Fruit fly (Drosophila melanogaster) whole organism, prepupa: ENCODE data around the gene ATPsynD.
A peak's percentile ranks its signal among the peaks of the same experiment; 100 is the strongest.

Experiments used
- Blimp-1 ChIP-seq: fragments of 200-800 bp; sonication (Bioruptor generic); optimal IDR thresholded peaks from 3 replicates; lab custom pipeline; 2017; ENCODE audit warnings: missing biosample characterization, missing genetic modification characterization, mild to moderate bottlenecking, moderate library complexity, missing genetic modification reagents
- CG10669 ChIP-seq: fragments of 200-800 bp; sonication (Bioruptor generic); optimal IDR thresholded peaks from 3 replicates; lab custom pipeline; 2018; ENCODE audit warnings: missing biosample characterization, mild to moderate bottlenecking, missing genetic modification characterization, moderate library complexity
- CG11294 ChIP-seq: fragments of 200-800 bp; sonication (Bioruptor generic); IDR thresholded peaks from 2 replicates; pipeline ENCODE4 v1.3.6; 2022; ENCODE audit warnings: missing biosample characterization, missing genetic modification characterization
- CG11762 ChIP-seq: fragments of 200-800 bp; sonication (Bioruptor generic); optimal IDR thresholded peaks from 3 replicates; lab custom pipeline; 2016; ENCODE audit warnings: missing biosample characterization, missing genetic modification characterization; ENCODE audit not compliant: insufficient read depth
- CG11902 ChIP-seq: fragments of 200-800 bp; sonication (Bioruptor generic); optimal IDR thresholded peaks from 3 replicates; lab custom pipeline; 2016; ENCODE audit warnings: missing biosample characterization, missing genetic modification characterization
- CG15336 ChIP-seq: fragments of 200-800 bp; sonication (Bioruptor generic); IDR thresholded peaks from 2 replicates; pipeline ENCODE4 v1.3.6; 2022; ENCODE audit warnings: missing biosample characterization, missing genetic modification characterization
- CG1621 ChIP-seq: fragments of 200-800 bp; sonication (Bioruptor generic); optimal IDR thresholded peaks from 3 replicates; lab custom pipeline; 2018; ENCODE audit warnings: missing biosample characterization, mild to moderate bottlenecking, missing genetic modification characterization
- CG16779 ChIP-seq: fragments of 200-800 bp; sonication (Bioruptor generic); optimal IDR thresholded peaks from 3 replicates; lab custom pipeline; 2017; ENCODE audit warnings: missing biosample characterization, mild to moderate bottlenecking, missing genetic modification characterization
- CG31627 ChIP-seq: fragments of 200-800 bp; sonication (Bioruptor generic); optimal IDR thresholded peaks from 3 replicates; lab custom pipeline; 2016; ENCODE audit warnings: missing biosample characterization, missing genetic modification characterization
- CG32006 ChIP-seq: fragments of 200-800 bp; sonication (Bioruptor generic); optimal IDR thresholded peaks from 3 replicates; lab custom pipeline; 2017; ENCODE audit warnings: missing biosample characterization, mild to moderate bottlenecking, missing genetic modification characterization
- CG34406 ChIP-seq: fragments of 200-800 bp; sonication (Bioruptor generic); optimal IDR thresholded peaks from 3 replicates; lab custom pipeline; 2016; ENCODE audit warnings: missing biosample characterization, missing genetic modification characterization
- CG4318 ChIP-seq: fragments of 200-800 bp; sonication (Bioruptor generic); optimal IDR thresholded peaks from 3 replicates; lab custom pipeline; 2017; ENCODE audit warnings: missing biosample characterization, mild to moderate bottlenecking, missing genetic modification characterization
- CG6163 ChIP-seq: fragments of 200-800 bp; sonication (Bioruptor generic); IDR thresholded peaks from 3 replicates; pipeline ENCODE4 v1.3.6; 2022; ENCODE audit warnings: missing biosample characterization, missing genetic modification characterization
- CG6276 ChIP-seq: fragments of 200-800 bp; sonication (Bioruptor generic); optimal IDR thresholded peaks from 2 replicates; lab custom pipeline; 2017; ENCODE audit warnings: missing biosample characterization, mild to moderate bottlenecking, missing genetic modification characterization
- CG6792 ChIP-seq: fragments of 200-800 bp; sonication (Bioruptor generic); optimal IDR thresholded peaks from 3 replicates; lab custom pipeline; 2016; ENCODE audit warnings: missing biosample characterization, missing genetic modification characterization
- CG6808 ChIP-seq: fragments of 200-800 bp; sonication (Bioruptor generic); optimal IDR thresholded peaks from 3 replicates; lab custom pipeline; 2017; ENCODE audit warnings: missing biosample characterization, missing genetic modification characterization, mild to moderate bottlenecking, moderate library complexity, missing genetic modification reagents
- CG6854 ChIP-seq: fragments of 200-800 bp; sonication (Bioruptor generic); optimal IDR thresholded peaks from 2 replicates; lab custom pipeline; 2017; ENCODE audit warnings: missing biosample characterization, mild to moderate bottlenecking, missing genetic modification characterization
- CG7368 ChIP-seq: fragments of 200-800 bp; sonication (Bioruptor generic); optimal IDR thresholded peaks from 3 replicates; lab custom pipeline; 2016; ENCODE audit warnings: missing biosample characterization, missing genetic modification characterization
- CG8119 ChIP-seq: fragments of 200-800 bp; sonication (Bioruptor generic); IDR thresholded peaks from 3 replicates; pipeline ENCODE4 v1.3.6; 2022; ENCODE audit warnings: missing biosample characterization, missing genetic modification characterization
- CG8319 ChIP-seq: fragments of 200-800 bp; sonication (Bioruptor generic); optimal IDR thresholded peaks from 3 replicates; lab custom pipeline; 2016; ENCODE audit warnings: missing biosample characterization, missing genetic modification characterization
- CG8632 ChIP-seq: fragments of 200-800 bp; sonication (Bioruptor generic); optimal IDR thresholded peaks from 3 replicates; lab custom pipeline; 2016; ENCODE audit warnings: missing biosample characterization, missing genetic modification characterization
- Eip75B ChIP-seq: fragments of 200-800 bp; sonication (Bioruptor generic); optimal IDR thresholded peaks from 3 replicates; lab custom pipeline; 2016; ENCODE audit warnings: missing biosample characterization, missing genetic modification characterization
- Eip78C ChIP-seq: fragments of 200-800 bp; sonication (Bioruptor generic); peaks from one replicate; lab custom pipeline; 2016; ENCODE audit warnings: missing biosample characterization, missing genetic modification characterization
- Ets21C ChIP-seq: fragments of 200-800 bp; sonication (Bioruptor generic); optimal IDR thresholded peaks from 3 replicates; lab custom pipeline; 2016; ENCODE audit warnings: missing biosample characterization, missing genetic modification characterization
- Ets96B ChIP-seq: fragments of 200-800 bp; optimal IDR thresholded peaks from 2 replicates; lab custom pipeline; 2019; ENCODE audit warnings: missing biosample characterization, mild to moderate bottlenecking, missing genetic modification characterization, moderate library complexity
- Gug ChIP-seq: fragments of 200-800 bp; sonication (Bioruptor generic); IDR thresholded peaks from 2 replicates; pipeline ENCODE4 v1.3.6; 2022; ENCODE audit warnings: missing biosample characterization, missing genetic modification characterization
- Hr38 ChIP-seq: sonication (Bioruptor generic); optimal IDR thresholded peaks from 2 replicates; lab custom pipeline; 2016; ENCODE audit warnings: missing biosample characterization, missing genetic modification characterization
- Hr39 ChIP-seq: fragments of 200-800 bp; sonication (Bioruptor generic); optimal IDR thresholded peaks from 2 replicates; lab custom pipeline; 2016; ENCODE audit warnings: missing biosample characterization, missing genetic modification characterization
- Hr4 ChIP-seq: fragments of 200-800 bp; sonication (Bioruptor generic); optimal IDR thresholded peaks from 3 replicates; lab custom pipeline; 2016; ENCODE audit warnings: missing biosample characterization, missing genetic modification characterization
- OdsH ChIP-seq: fragments of 200-800 bp; sonication (Bioruptor generic); optimal IDR thresholded peaks from 3 replicates; lab custom pipeline; 2016; ENCODE audit warnings: missing biosample characterization, missing genetic modification characterization
- Smox ChIP-seq: fragments of 200-800 bp; sonication (Bioruptor generic); optimal IDR thresholded peaks from 3 replicates; lab custom pipeline; 2016; ENCODE audit warnings: missing biosample characterization, missing genetic modification characterization
- Sox14 ChIP-seq: fragments of 200-800 bp; sonication (Bioruptor generic); optimal IDR thresholded peaks from 3 replicates; lab custom pipeline; 2016; ENCODE audit warnings: missing biosample characterization, missing genetic modification characterization
- Sox15 ChIP-seq: fragments of 200-800 bp; sonication (Bioruptor generic); optimal IDR thresholded peaks from 3 replicates; lab custom pipeline; 2016; ENCODE audit warnings: missing biosample characterization, missing genetic modification characterization
- achi ChIP-seq: fragments of 200-800 bp; sonication (Bioruptor generic); optimal IDR thresholded peaks from 3 replicates; lab custom pipeline; 2016; ENCODE audit warnings: missing biosample characterization, missing genetic modification characterization
- acj6 ChIP-seq: fragments of 200-800 bp; sonication (Bioruptor generic); optimal IDR thresholded peaks from 3 replicates; lab custom pipeline; 2016; ENCODE audit warnings: missing biosample characterization, missing genetic modification characterization
- cyc ChIP-seq: fragments of 200-800 bp; sonication (Bioruptor generic); optimal IDR thresholded peaks from 3 replicates; lab custom pipeline; 2016; ENCODE audit warnings: missing biosample characterization, missing genetic modification characterization
- dsx ChIP-seq: fragments of 200-800 bp; optimal IDR thresholded peaks from 3 replicates; lab custom pipeline; 2019; ENCODE audit warnings: missing biosample characterization, mild to moderate bottlenecking, missing genetic modification characterization, moderate library complexity; ENCODE audit not compliant: poor library complexity, severe bottlenecking
- eg ChIP-seq: fragments of 200-800 bp; sonication (Bioruptor generic); IDR thresholded peaks from 3 replicates; pipeline ENCODE4 v1.3.6; 2022; ENCODE audit warnings: missing biosample characterization, missing genetic modification characterization
- esn ChIP-seq: fragments of 200-800 bp; sonication (Bioruptor generic); optimal IDR thresholded peaks from 2 replicates; lab custom pipeline; 2016; ENCODE audit warnings: missing biosample characterization, mild to moderate bottlenecking, missing genetic modification characterization, moderate library complexity
- fd59A ChIP-seq: fragments of 200-800 bp; sonication (Bioruptor generic); optimal IDR thresholded peaks from 2 replicates; lab custom pipeline; 2017; ENCODE audit warnings: missing biosample characterization, mild to moderate bottlenecking, missing genetic modification characterization, missing genetic modification reagents
- fkh ChIP-seq: fragments of 200-800 bp; sonication (Bioruptor generic); optimal IDR thresholded peaks from 3 replicates; lab custom pipeline; 2017; ENCODE audit warnings: missing biosample characterization, mild to moderate bottlenecking, missing genetic modification characterization, moderate library complexity
- salr ChIP-seq, 2 experiments: fragments of 200-800 bp; sonication (Bioruptor generic); optimal IDR thresholded peaks; 3 replicates each; lab custom pipeline; 2016 to 2018; ENCODE audit warnings: missing biosample characterization in 2 of 2, missing genetic modification characterization in 2 of 2, mild to moderate bottlenecking in 1 of 2
- ss ChIP-seq, 2 experiments: fragments of 200-800 bp; sonication (Bioruptor generic); optimal IDR thresholded peaks; 2 replicates in 1 of 2; 3 replicates in 1 of 2; lab custom pipeline; 2017 to 2018; ENCODE audit warnings: mild to moderate bottlenecking in 2 of 2, missing biosample characterization in 2 of 2, missing genetic modification characterization in 2 of 2, moderate library complexity in 1 of 2
- topi ChIP-seq: fragments of 200-800 bp; sonication (Bioruptor generic); optimal IDR thresholded peaks from 3 replicates; lab custom pipeline; 2016; ENCODE audit warnings: missing biosample characterization, missing genetic modification characterization
- vri ChIP-seq: fragments of 200-800 bp; sonication (Bioruptor generic); optimal IDR thresholded peaks from 3 replicates; lab custom pipeline; 2016; ENCODE audit warnings: missing biosample characterization, mild to moderate bottlenecking, missing genetic modification characterization

Gene ATPsynD

DNA sequence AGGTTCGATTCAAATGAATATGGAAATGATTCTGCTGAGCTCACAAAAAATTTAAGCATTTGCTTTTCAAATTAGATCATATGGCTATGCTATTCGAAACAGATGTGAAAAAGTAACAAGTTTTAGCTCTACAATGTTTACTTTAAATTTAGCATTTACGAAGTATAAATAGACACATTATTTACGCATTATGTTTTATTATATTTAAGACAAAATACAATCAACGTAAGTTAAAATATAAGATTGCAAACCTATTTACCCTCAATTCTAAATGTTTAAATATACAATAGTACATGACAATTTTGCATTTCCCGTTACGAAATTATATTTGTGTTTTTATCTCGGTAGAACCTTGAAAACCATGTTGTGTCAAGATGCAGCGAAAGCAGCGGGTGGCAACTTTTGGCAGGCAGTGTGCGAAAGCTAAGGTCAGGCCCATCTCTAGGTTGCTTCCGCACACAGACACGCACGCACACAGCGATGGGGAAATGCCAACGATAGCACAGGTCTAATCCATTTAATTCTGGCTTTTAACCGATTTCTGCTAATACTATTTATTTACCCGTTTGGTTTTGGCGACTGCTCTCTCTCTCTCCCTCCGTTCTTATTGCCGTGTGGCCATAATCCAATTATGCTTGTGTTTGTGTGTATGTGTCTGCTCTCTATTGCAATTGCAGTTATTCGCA is 1.5 kb upstream of the ATPsynD start (continued):
- no peak for TF ChIP-seq CG11902 (GFP tag; lab: Kevin White, UChicago)
- no peak for TF ChIP-seq CG11294 (GFP tag; lab: Robert Waterston, UW)
- TF ChIP-seq CG10669 (GFP tag; lab: Kevin White, UChicago), result peak; percentile 10
- peak; percentile 28 for TF ChIP-seq cyc (GFP tag; lab: Kevin White, UChicago)
- TF ChIP-seq Eip75B (GFP tag; lab: Kevin White, UChicago), result peak; percentile 28
- no peak for TF ChIP-seq CG7368 (GFP tag; lab: Kevin White, UChicago)
- TF ChIP-seq CG6276, result no peak
- TF ChIP-seq topi (GFP tag; lab: Kevin White, UChicago), result peak; percentile 12
- peak; percentile 53 for TF ChIP-seq CG32006 (GFP tag; lab: Kevin White, UChicago)
- TF ChIP-seq CG6854, result no peak
- TF ChIP-seq dsx (GFP tag; lab: Kevin White, UChicago), result no peak
- no peak for TF ChIP-seq vri (GFP tag; lab: Kevin White, UChicago)
- TF ChIP-seq Sox15, result no peak
- no peak for TF ChIP-seq achi (GFP tag; lab: Kevin White, UChicago)
- TF ChIP-seq Hr39 (GFP tag; lab: Kevin White, UChicago), result peak; percentile 40
- peak; percentile 28 for TF ChIP-seq esn (GFP tag; lab: Kevin White, UChicago)
- no peak for TF ChIP-seq Gug (GFP tag; lab: Robert Waterston, UW)
- peak; percentile 21 for TF ChIP-seq Sox14 (GFP tag; lab: Kevin White, UChicago)
- no peak for TF ChIP-seq Hr38 (GFP tag; lab: Kevin White, UChicago)
- no peak for TF ChIP-seq CG4318
- TF ChIP-seq Ets21C (GFP tag; lab: Kevin White, UChicago), result no peak
- no peak for TF ChIP-seq CG11762 (GFP tag; lab: Kevin White, UChicago)
- no peak for TF ChIP-seq CG6792 (GFP tag; lab: Kevin White, UChicago)
- peak; percentile 20 for TF ChIP-seq acj6 (GFP tag; lab: Kevin White, UChicago)
- no peak for TF ChIP-seq CG16779 (tag; lab: Kevin White, UChicago)
- no peak for TF ChIP-seq CG8119 (GFP tag; lab: Robert Waterston, UW)

DNA sequence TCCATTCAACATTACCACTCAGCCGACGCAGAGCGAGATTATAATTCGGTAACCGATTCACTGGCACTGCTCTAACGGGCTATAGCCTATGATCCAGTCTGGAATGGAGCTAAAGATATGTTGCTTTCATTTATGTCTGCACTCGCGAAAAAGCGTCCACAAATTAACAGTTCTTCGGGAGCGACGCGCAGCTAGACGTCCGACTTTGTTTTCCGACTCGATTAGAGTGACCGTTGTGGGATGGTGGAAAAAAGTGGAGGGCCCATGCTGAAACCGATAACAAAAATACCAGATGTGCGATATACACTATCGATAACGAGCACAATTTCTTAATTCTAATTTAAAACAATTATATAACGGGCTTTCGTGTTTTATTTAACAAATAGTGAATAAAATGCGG is 761 bp upstream of the ATPsynD start, which contains the start of gene cdi:
Gene cdi, minus strand, starts transcription at position 232 of the 400 bp plus-strand sequence.
- TF ChIP-seq salr (GFP tag; optimal IDR thresholded peaks at IDR 0.05; lab: Kevin White, UChicago), result no peak
- no peak for TF ChIP-seq CG31627 (GFP tag; lab: Kevin White, UChicago)
- no peak for TF ChIP-seq CG6276
- peak; percentile 49; the same call in 2 of the 3 replicates for TF ChIP-seq CG6163 (GFP tag; lab: Robert Waterston, UW)
- TF ChIP-seq CG10669 (GFP tag; lab: Kevin White, UChicago), result no peak
- TF ChIP-seq CG11762 (GFP tag; lab: Kevin White, UChicago), result no peak
- no peak for TF ChIP-seq OdsH (GFP tag; lab: Kevin White, UChicago)
- 0 out of 3 replicates have a peak, but pooled peaks have one; percentile 24 for TF ChIP-seq CG8119 (GFP tag; lab: Robert Waterston, UW)
- TF ChIP-seq Smox, result no peak
- no peak for TF ChIP-seq CG1621 (tag; lab: Kevin White, UChicago)
- no peak for TF ChIP-seq CG6792 (GFP tag; lab: Kevin White, UChicago)
- no peak for TF ChIP-seq CG8319 (GFP tag; lab: Kevin White, UChicago)
- no peak for TF ChIP-seq Ets21C (GFP tag; lab: Kevin White, UChicago)
- TF ChIP-seq CG34406 (GFP tag; lab: Kevin White, UChicago), result no peak
- TF ChIP-seq eg (GFP tag; lab: Robert Waterston, UW), result 0 out of 3 replicates have a peak, but pooled peaks have one; percentile 11
- TF ChIP-seq Hr4 (GFP tag; lab: Kevin White, UChicago), result no peak
- TF ChIP-seq ss (GFP tag; optimal IDR thresholded peaks at IDR 0.05; lab: Kevin White, UChicago), result peak in 1 of 2 experiments; percentile 5
- peak; percentile 33 for TF ChIP-seq Sox14 (GFP tag; lab: Kevin White, UChicago)
- TF ChIP-seq Eip78C, result peak; percentile 67
- TF ChIP-seq CG4318, result no peak
- no peak for TF ChIP-seq Ets96B (tag; lab: Kevin White, UChicago)
- TF ChIP-seq CG15336 (GFP tag; lab: Robert Waterston, UW), result peak; percentile 36; the same call in 1 of the 2 replicates
- peak; percentile 54 for TF ChIP-seq dsx (GFP tag; lab: Kevin White, UChicago)
- TF ChIP-seq fd59A, result no peak
- TF ChIP-seq CG8632 (GFP tag; lab: Kevin White, UChicago), result no peak
- peak; percentile 20 for TF ChIP-seq CG6808
- TF ChIP-seq topi (GFP tag; lab: Kevin White, UChicago), result peak; percentile 10
- TF ChIP-seq Blimp-1 (GFP tag; lab: Kevin White, UChicago), result no peak
- TF ChIP-seq esn (GFP tag; lab: Kevin White, UChicago), result peak; percentile 25
- peak; percentile 11 for TF ChIP-seq CG16779 (tag; lab: Kevin White, UChicago)
- TF ChIP-seq fkh (GFP tag; lab: Kevin White, UChicago), result no peak
- TF ChIP-seq CG11902 (GFP tag; lab: Kevin White, UChicago), result no peak
- no peak for TF ChIP-seq Hr38 (GFP tag; lab: Kevin White, UChicago)
- TF ChIP-seq CG6854, result no peak
- TF ChIP-seq CG32006 (GFP tag; lab: Kevin White, UChicago), result no peak
- TF ChIP-seq CG11294 (GFP tag; lab: Robert Waterston, UW), result no peak
